Fruit fly (Drosophila melanogaster) whole organism, prepupa: Measurements from ENCODE around the gene CG32299.

ENCODE experiments used
- CG4318 ChIP-seq: fragments of 200-800 bp; sonication (Bioruptor generic); optimal IDR thresholded peaks from 3 replicates; lab custom pipeline; 2017; ENCODE audit warnings: missing biosample characterization, mild to moderate bottlenecking, missing genetic modification characterization
- CG6808 ChIP-seq: fragments of 200-800 bp; sonication (Bioruptor generic); optimal IDR thresholded peaks from 3 replicates; lab custom pipeline; 2017; ENCODE audit warnings: missing biosample characterization, missing genetic modification characterization, mild to moderate bottlenecking, moderate library complexity, missing genetic modification reagents
- CG8119 ChIP-seq: fragments of 200-800 bp; sonication (Bioruptor generic); IDR thresholded peaks from 3 replicates; pipeline ENCODE4 v1.3.6; 2022; ENCODE audit warnings: missing biosample characterization, missing genetic modification characterization
- Hr4 ChIP-seq: fragments of 200-800 bp; sonication (Bioruptor generic); optimal IDR thresholded peaks from 3 replicates; lab custom pipeline; 2016; ENCODE audit warnings: missing biosample characterization, missing genetic modification characterization
- Lpt ChIP-seq: fragments of 200-800 bp; sonication (Bioruptor generic); optimal IDR thresholded peaks from 3 replicates; lab custom pipeline; 2016; ENCODE audit warnings: missing biosample characterization, missing genetic modification characterization
- Smox ChIP-seq: fragments of 200-800 bp; sonication (Bioruptor generic); optimal IDR thresholded peaks from 3 replicates; lab custom pipeline; 2016; ENCODE audit warnings: missing biosample characterization, missing genetic modification characterization

DNA sequence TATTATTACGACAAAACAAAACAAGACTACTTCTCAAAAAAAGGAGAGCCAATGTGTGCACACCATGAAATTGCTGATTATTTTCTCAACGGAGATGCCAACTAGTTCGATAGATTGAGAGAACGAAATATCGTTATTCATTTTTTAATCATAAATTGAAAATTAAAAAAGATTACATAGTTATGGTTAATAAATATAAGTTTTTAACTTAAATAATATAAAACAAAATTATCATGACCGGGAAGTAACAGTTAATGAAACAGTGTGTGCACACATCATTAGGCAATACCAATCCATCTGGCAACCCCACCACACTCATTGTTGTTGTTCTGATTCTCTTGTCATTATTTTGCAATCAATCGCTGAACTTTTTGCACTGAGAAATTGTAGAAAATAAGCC is 18.9 kb downstream of the CG32299 start, which contains the start of the genes CG1317 and CG8993:
- no peak for TF ChIP-seq Smox (GFP tag; lab: Kevin White, UChicago)
- no peak for TF ChIP-seq Hr4
- no peak for TF ChIP-seq Lpt
- TF ChIP-seq CG8119 (GFP tag; lab: Robert Waterston, UW): no peak
- TF ChIP-seq CG6808 (GFP tag; lab: Kevin White, UChicago): no peak
- TF ChIP-seq CG4318 (GFP tag; lab: Kevin White, UChicago): no peak
